Fruit fly (Drosophila melanogaster): ENCODE results near the gene CG42853.
A peak's percentile ranks its signal among the peaks of the same experiment; 100 is the strongest.

Gene CG42853

DNA sequence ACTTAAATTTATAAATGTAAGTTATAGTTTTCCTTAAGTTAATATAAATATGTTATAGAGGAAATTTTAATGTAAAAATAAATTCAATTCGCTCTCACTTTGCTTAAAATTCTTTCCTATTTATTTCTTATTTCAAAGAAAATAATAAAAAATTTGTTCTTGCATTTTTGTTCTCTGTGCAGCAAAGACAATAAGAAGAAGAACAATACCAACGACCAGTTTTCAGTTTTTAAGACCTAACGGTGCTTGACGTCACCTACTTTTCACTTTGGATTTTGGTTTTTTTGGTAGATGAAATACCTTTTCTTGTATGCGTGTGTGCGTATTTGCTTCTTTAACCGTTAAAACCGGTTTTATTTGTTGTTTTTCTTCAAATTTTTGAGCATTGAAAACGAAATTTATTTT lies 19.6 kb downstream of the CG42853 start (continued):
- TF ChIP-seq zen2 (GFP tag; IDR thresholded peaks at IDR 0.05; ENCODE audit: partially characterized antibody) (no peak), CG4360 (GFP tag; IDR thresholded peaks at IDR 0.05) (peak; percentile 32; the same call in 1 of the 2 replicates), Mrtf (GFP tag; IDR thresholded peaks at IDR 0.05) (no peak), NK7.1 (GFP tag; optimal IDR thresholded peaks at IDR 0.05) (no peak), CG4404 (GFP tag; IDR thresholded peaks at IDR 0.05) (no peak), CG10431 (GFP tag; optimal IDR thresholded peaks at IDR 0.05) (no peak), CG17829 (tag; optimal IDR thresholded peaks at IDR 0.05) (peak; percentile 73), HLH54F (GFP tag; optimal IDR thresholded peaks at IDR 0.05) (no peak), nmo (GFP tag; optimal IDR thresholded peaks at IDR 0.05) (peak; percentile 66), crp (GFP tag; optimal IDR thresholded peaks at IDR 0.05) (no peak), pho (GFP tag; optimal IDR thresholded peaks at IDR 0.05) (no peak), en (GFP tag; optimal IDR thresholded peaks at IDR 0.05) (no peak), HLH4C (GFP tag; IDR thresholded peaks at IDR 0.05; ENCODE audit: partially characterized antibody) (no peak), amos (GFP tag; IDR thresholded peaks at IDR 0.05; ENCODE audit: partially characterized antibody) (no peak), nerfin-2 (GFP tag; IDR thresholded peaks at IDR 0.05; ENCODE audit: partially characterized antibody) (no peak), CG31365 (tag; optimal IDR thresholded peaks at IDR 0.05) (no peak), Ets65A (GFP tag) (no peak), D19B (GFP tag; optimal IDR thresholded peaks at IDR 0.05) (no peak), CTCF (GFP tag; optimal IDR thresholded peaks at IDR 0.05) (no peak), ara (GFP tag; IDR thresholded peaks at IDR 0.05) (no peak), CG30403 (GFP tag; optimal IDR thresholded peaks at IDR 0.05) (peak; percentile 1), CG8388 (GFP tag; optimal IDR thresholded peaks at IDR 0.05) (peak; percentile 72), prd (optimal IDR thresholded peaks at IDR 0.05) (no peak), prd (GFP tag; IDR thresholded peaks at IDR 0.05) (no peak), CG17802 (tag; optimal IDR thresholded peaks at IDR 0.05) (no peak), HmgZ (tag; optimal IDR thresholded peaks at IDR 0.05) (no peak), Hmx (GFP tag; optimal IDR thresholded peaks at IDR 0.05) (no peak), rib (GFP tag; IDR thresholded peaks at IDR 0.05) (no peak), Aef1 (GFP tag; IDR thresholded peaks at IDR 0.05) (no peak), pros (GFP tag; optimal IDR thresholded peaks at IDR 0.05) (no peak), CG18764 (GFP tag; optimal IDR thresholded peaks at IDR 0.05) (no peak), pb (GFP tag; optimal IDR thresholded peaks at IDR 0.05) (no peak), CG17385 (GFP tag; optimal IDR thresholded peaks at IDR 0.05) (peak; percentile 77), CG2875 (GFP tag; optimal IDR thresholded peaks at IDR 0.05) (no peak), CG15696 (tag; optimal IDR thresholded peaks at IDR 0.05) (no peak), maf-S (GFP tag; optimal IDR thresholded peaks at IDR 0.05) (no peak), CG6683 (GFP tag; optimal IDR thresholded peaks at IDR 0.05) (no peak), nom (GFP tag; optimal IDR thresholded peaks at IDR 0.05) (no peak), CHES-1-like (GFP tag; optimal IDR thresholded peaks at IDR 0.05) (no peak), disco-r (GFP tag; optimal IDR thresholded peaks at IDR 0.05) (no peak), fru (optimal IDR thresholded peaks at IDR 0.05) (no peak), oc (tag; optimal IDR thresholded peaks at IDR 0.05) (no peak), zfh1 (GFP tag; IDR thresholded peaks at IDR 0.05) (no peak), vnd (GFP tag; IDR thresholded peaks at IDR 0.05; ENCODE audit: partially characterized antibody) (no peak), CG33557 (GFP tag; optimal IDR thresholded peaks at IDR 0.05) (peak; percentile 30), CG7745 (tag; optimal IDR thresholded peaks at IDR 0.05) (no peak), CG5245 (GFP tag; optimal IDR thresholded peaks at IDR 0.05) (no peak), hbn (GFP tag; IDR thresholded peaks at IDR 0.05; ENCODE audit: partially characterized antibody) (no peak), fu2 (GFP tag; optimal IDR thresholded peaks at IDR 0.05) (no peak), Nf-YB (GFP tag; optimal IDR thresholded peaks at IDR 0.05) (peak; percentile 10), Fer3 (tag; optimal IDR thresholded peaks at IDR 0.05) (no peak), HLHmδ (GFP tag; optimal IDR thresholded peaks at IDR 0.05) (no peak)

Measured in whole organism, embryonic.